Worm (Caenorhabditis elegans): ENCODE results near the gene Y47D3A.21.

ce11 chrIII:11262089-11262488, 16.6 kb downstream of the Y47D3A.21 start:
- TF ChIP-seq hmg-4 (GFP tag; optimal IDR thresholded peaks at IDR 0.05) (no peak), B0310.2 (tag; optimal IDR thresholded peaks at IDR 0.05) (no peak), scrt-1 (GFP tag; IDR thresholded peaks at IDR 0.05) (no peak), sea-1 (GFP tag; conservative IDR thresholded peaks at IDR 0.05) (no peak), flt-1 (GFP tag; IDR thresholded peaks at IDR 0.05) (no peak), ama-1 (optimal IDR thresholded peaks at IDR 0.05) (no peak), tra-4 (tag; optimal IDR thresholded peaks at IDR 0.05) (no peak), F13C5.2 (tag; optimal IDR thresholded peaks at IDR 0.05) (no peak), ets-7 (tag; optimal IDR thresholded peaks at IDR 0.05) (no peak), aly-1 (tag; optimal IDR thresholded peaks at IDR 0.05) (no peak), pes-1 (GFP tag; IDR thresholded peaks at IDR 0.05) (no peak), ceh-36 (tag; optimal IDR thresholded peaks at IDR 0.05) (no peak), hnd-1 (tag; optimal IDR thresholded peaks at IDR 0.05) (no peak), tbx-11 (GFP tag; IDR thresholded peaks at IDR 0.05) (no peak)

Measured in whole organism, early embryonic.